Fruit fly (Drosophila melanogaster) whole organism, embryonic: ENCODE measurements around the gene hook.
A peak's percentile ranks its signal among the peaks of the same experiment; 100 is the strongest.

ENCODE experiments used
- Adf1 ChIP-seq: fragments of 200-800 bp; sonication (Bioruptor generic); IDR thresholded peaks from 2 replicates; pipeline ENCODE4 v1.3.6; 2022; ENCODE audit warnings: missing biosample characterization, missing genetic modification characterization
- BEAF-32 ChIP-seq: fragments of 200-800 bp; sonication (Bioruptor generic); optimal IDR thresholded peaks from 3 replicates; lab custom pipeline; 2017; ENCODE audit warnings: missing biosample characterization, missing genetic modification characterization, mild to moderate bottlenecking, moderate library complexity, missing genetic modification reagents
- CG10147 ChIP-seq: fragments of 200-800 bp; sonication (Bioruptor generic); optimal IDR thresholded peaks from 2 replicates; lab custom pipeline; 2019; ENCODE audit warnings: missing biosample characterization, mild to moderate bottlenecking, missing genetic modification characterization, moderate library complexity
- CG10543 ChIP-seq: fragments of 200-800 bp; sonication (Bioruptor generic); optimal IDR thresholded peaks from 3 replicates; lab custom pipeline; 2017; ENCODE audit warnings: missing biosample characterization, mild to moderate bottlenecking, missing genetic modification characterization, moderate library complexity
- CG11696 ChIP-seq: fragments of 200-800 bp; sonication (Bioruptor generic); IDR thresholded peaks from 2 replicates; pipeline ENCODE4 v1.3.6; 2022; ENCODE audit warnings: missing biosample characterization, missing genetic modification characterization
- CG13123 ChIP-seq: fragments of 200-800 bp; sonication (Bioruptor generic); optimal IDR thresholded peaks from 2 replicates; lab custom pipeline; 2016; ENCODE audit warnings: missing biosample characterization, missing genetic modification characterization
- CG15479 ChIP-seq: fragments of 200-800 bp; sonication (Bioruptor generic); optimal IDR thresholded peaks from 3 replicates; lab custom pipeline; 2019; ENCODE audit warnings: missing biosample characterization, mild to moderate bottlenecking, missing genetic modification characterization, moderate library complexity
- CG1603 ChIP-seq: fragments of 200-800 bp; sonication (Bioruptor generic); optimal IDR thresholded peaks from 2 replicates; lab custom pipeline; 2019; ENCODE audit warnings: missing biosample characterization, mild to moderate bottlenecking, missing genetic modification characterization, moderate library complexity
- CG16813 ChIP-seq: fragments of 200-800 bp; sonication (Bioruptor generic); IDR thresholded peaks from 3 replicates; pipeline ENCODE4 v1.3.6; 2022; ENCODE audit warnings: missing biosample characterization, missing genetic modification characterization; ENCODE audit not compliant: partially characterized antibody
- CG17912 ChIP-seq: fragments of 200-800 bp; sonication (Bioruptor generic); optimal IDR thresholded peaks from 2 replicates; lab custom pipeline; 2018; ENCODE audit warnings: missing biosample characterization, mild to moderate bottlenecking, missing genetic modification characterization
- CG2199 ChIP-seq: fragments of 200-800 bp; sonication (Bioruptor generic); IDR thresholded peaks from 3 replicates; pipeline ENCODE4 v1.3.6; 2022; ENCODE audit warnings: missing biosample characterization, missing genetic modification characterization
- CG2712 ChIP-seq: fragments of 200-800 bp; optimal IDR thresholded peaks from 3 replicates; lab custom pipeline; 2019; ENCODE audit warnings: missing biosample characterization, mild to moderate bottlenecking, missing genetic modification characterization, moderate library complexity
- CG43689 ChIP-seq: fragments of 200-800 bp; sonication (Bioruptor generic); IDR thresholded peaks from 2 replicates; pipeline ENCODE4 v1.3.6; 2022; ENCODE audit warnings: missing biosample characterization, missing genetic modification characterization
- CG4820 ChIP-seq: fragments of 200-800 bp; sonication (Bioruptor generic); optimal IDR thresholded peaks from 3 replicates; lab custom pipeline; 2016; ENCODE audit warnings: missing biosample characterization, missing genetic modification characterization
- CG6175 ChIP-seq: fragments of 200-800 bp; sonication (Bioruptor generic); IDR thresholded peaks from 3 replicates; pipeline ENCODE4 v1.3.6; 2022; ENCODE audit warnings: missing biosample characterization, missing genetic modification characterization
- CG6272 ChIP-seq: fragments of 200-800 bp; sonication (Bioruptor generic); IDR thresholded peaks from 2 replicates; pipeline ENCODE4 v1.3.6; 2022; ENCODE audit warnings: missing biosample characterization, missing genetic modification characterization
- CG6654 ChIP-seq: fragments of 200-800 bp; sonication (Bioruptor generic); optimal IDR thresholded peaks from 2 replicates; lab custom pipeline; 2017; ENCODE audit warnings: missing biosample characterization, mild to moderate bottlenecking, missing genetic modification characterization
- CG6813 ChIP-seq: fragments of 200-800 bp; sonication (Bioruptor generic); optimal IDR thresholded peaks from 2 replicates; lab custom pipeline; 2017; ENCODE audit warnings: missing biosample characterization, missing genetic modification characterization, mild to moderate bottlenecking, moderate library complexity, missing genetic modification reagents
- CG8478 ChIP-seq: fragments of >200 bp; optimal IDR thresholded peaks from 2 replicates; lab custom pipeline; 2018
- CrebB ChIP-seq: fragments of 200-800 bp; sonication (Bioruptor generic); optimal IDR thresholded peaks from 3 replicates; lab custom pipeline; 2018; ENCODE audit warnings: missing biosample characterization, mild to moderate bottlenecking, missing genetic modification characterization
- Deaf1 ChIP-seq: fragments of 200-800 bp; optimal IDR thresholded peaks from 3 replicates; lab custom pipeline; 2019; ENCODE audit warnings: missing biosample characterization, mild to moderate bottlenecking, missing genetic modification characterization, moderate library complexity
- Dll ChIP-seq: fragments of 200-800 bp; sonication (Bioruptor generic); IDR thresholded peaks from 4 replicates; pipeline ENCODE4 v1.3.6; 2022; ENCODE audit warnings: missing biosample characterization, missing genetic modification characterization; ENCODE audit not compliant: partially characterized antibody
- Drgx ChIP-seq: fragments of 200-800 bp; sonication (Bioruptor generic); IDR thresholded peaks from 2 replicates; pipeline ENCODE4 v1.3.6; 2022; ENCODE audit warnings: missing biosample characterization, missing genetic modification characterization
- HLH4C ChIP-seq: fragments of 200-800 bp; sonication (Bioruptor generic); IDR thresholded peaks from 3 replicates; pipeline ENCODE4 v1.3.6; 2022; ENCODE audit warnings: missing biosample characterization, missing genetic modification characterization; ENCODE audit not compliant: partially characterized antibody
- Hand ChIP-seq: fragments of 200-800 bp; sonication (Bioruptor generic); optimal IDR thresholded peaks from 2 replicates; lab custom pipeline; 2017; ENCODE audit warnings: mild to moderate bottlenecking, missing biosample characterization, missing genetic modification reagents, missing genetic modification characterization
- Lim3 ChIP-seq: fragments of 200-800 bp; sonication (Bioruptor generic); IDR thresholded peaks from 2 replicates; pipeline ENCODE4 v1.3.6; 2022; ENCODE audit warnings: missing biosample characterization, missing genetic modification characterization
- NK7.1 ChIP-seq: fragments of 200-800 bp; sonication (Bioruptor generic); optimal IDR thresholded peaks from 3 replicates; lab custom pipeline; 2016; ENCODE audit warnings: missing biosample characterization, missing genetic modification characterization
- Poxn ChIP-seq: fragments of 200-800 bp; sonication (Bioruptor generic); IDR thresholded peaks from 2 replicates; pipeline ENCODE4 v1.3.6; 2022; ENCODE audit warnings: missing biosample characterization, missing genetic modification characterization
- Ravus ChIP-seq: fragments of 200-800 bp; sonication (Bioruptor generic); IDR thresholded peaks from 2 replicates; pipeline ENCODE4 v1.3.6; 2022; ENCODE audit warnings: missing biosample characterization, missing genetic modification characterization
- Rx ChIP-seq: fragments of 200-800 bp; sonication (Bioruptor generic); IDR thresholded peaks from 2 replicates; pipeline ENCODE4 v1.3.6; 2022; ENCODE audit warnings: missing biosample characterization, missing genetic modification characterization
- Six4 ChIP-seq: fragments of 200-800 bp; sonication (Bioruptor generic); optimal IDR thresholded peaks from 2 replicates; lab custom pipeline; 2016; ENCODE audit warnings: missing biosample characterization, missing genetic modification characterization
- Xbp1 ChIP-seq: fragments of 200-800 bp; sonication (Bioruptor generic); optimal IDR thresholded peaks from 3 replicates; lab custom pipeline; 2016; ENCODE audit warnings: missing biosample characterization, mild to moderate bottlenecking, missing genetic modification characterization
- ase ChIP-seq: fragments of 200-800 bp; sonication (Bioruptor generic); IDR thresholded peaks from 3 replicates; pipeline ENCODE4 v1.3.6; 2022; ENCODE audit warnings: missing biosample characterization, missing genetic modification characterization
- br ChIP-seq: fragments of >200 bp; optimal IDR thresholded peaks from 2 replicates; lab custom pipeline; 2017
- cg ChIP-seq: fragments of 200-800 bp; sonication (Bioruptor generic); optimal IDR thresholded peaks from 3 replicates; lab custom pipeline; 2019; ENCODE audit warnings: missing biosample characterization, mild to moderate bottlenecking, missing genetic modification characterization, moderate library complexity
- dati ChIP-seq: fragments of 200-800 bp; sonication (Bioruptor generic); IDR thresholded peaks from 2 replicates; pipeline ENCODE4 v1.3.6; 2022; ENCODE audit warnings: missing biosample characterization, missing genetic modification characterization
- emc ChIP-seq: fragments of 200-800 bp; sonication (Bioruptor generic); optimal IDR thresholded peaks from 2 replicates; lab custom pipeline; 2016; ENCODE audit warnings: missing biosample characterization, missing genetic modification characterization
- gcm ChIP-seq: fragments of 200-800 bp; sonication (Bioruptor generic); optimal IDR thresholded peaks from 2 replicates; lab custom pipeline; 2019; ENCODE audit warnings: missing biosample characterization, mild to moderate bottlenecking, missing genetic modification characterization, moderate library complexity
- jing ChIP-seq: fragments of 200-800 bp; sonication (Bioruptor generic); optimal IDR thresholded peaks from 2 replicates; lab custom pipeline; 2018; ENCODE audit warnings: missing biosample characterization, mild to moderate bottlenecking, missing genetic modification characterization
- jumu ChIP-seq: fragments of 200-800 bp; sonication (Bioruptor generic); optimal IDR thresholded peaks from 3 replicates; lab custom pipeline; 2016; ENCODE audit warnings: missing biosample characterization, missing genetic modification characterization
- kah ChIP-seq: fragments of 200-800 bp; sonication (Bioruptor generic); optimal IDR thresholded peaks from 2 replicates; lab custom pipeline; 2018; ENCODE audit warnings: missing biosample characterization, mild to moderate bottlenecking, missing genetic modification characterization
- pzg ChIP-seq: fragments of 200-800 bp; sonication (Bioruptor generic); optimal IDR thresholded peaks from 3 replicates; lab custom pipeline; 2018; ENCODE audit warnings: missing biosample characterization, mild to moderate bottlenecking, missing genetic modification characterization, moderate library complexity
- schlank ChIP-seq: fragments of 200-800 bp; sonication (Bioruptor generic); optimal IDR thresholded peaks from 2 replicates; lab custom pipeline; 2018; ENCODE audit warnings: missing biosample characterization, mild to moderate bottlenecking, missing genetic modification characterization
- stwl ChIP-seq: fragments of 200-800 bp; sonication (Bioruptor generic); optimal IDR thresholded peaks from 3 replicates; lab custom pipeline; 2018; ENCODE audit warnings: missing biosample characterization, mild to moderate bottlenecking, missing genetic modification characterization, moderate library complexity
- sug ChIP-seq: fragments of 200-800 bp; optimal IDR thresholded peaks from 2 replicates; lab custom pipeline; 2019; ENCODE audit warnings: missing biosample characterization, mild to moderate bottlenecking, missing genetic modification characterization, moderate library complexity
- toy ChIP-seq: fragments of 200-800 bp; sonication (Bioruptor generic); IDR thresholded peaks from 2 replicates; pipeline ENCODE4 v1.3.6; 2022; ENCODE audit warnings: missing biosample characterization, missing genetic modification characterization
- tup ChIP-seq: fragments of 200-800 bp; sonication (Bioruptor generic); optimal IDR thresholded peaks from 2 replicates; lab custom pipeline; 2016; ENCODE audit warnings: missing biosample characterization, mild to moderate bottlenecking, missing genetic modification characterization, moderate library complexity
- vfl ChIP-seq: fragments of 200-800 bp; sonication (Bioruptor generic); optimal IDR thresholded peaks from 2 replicates; lab custom pipeline; 2016; ENCODE audit warnings: missing biosample characterization, missing genetic modification characterization
- vnd ChIP-seq: fragments of 200-800 bp; sonication (Bioruptor generic); IDR thresholded peaks from 3 replicates; pipeline ENCODE4 v1.3.6; 2022; ENCODE audit warnings: missing biosample characterization, missing genetic modification characterization; ENCODE audit not compliant: partially characterized antibody
- yki ChIP-seq: fragments of >200 bp; optimal IDR thresholded peaks from 3 replicates; lab custom pipeline; 2018

Gene hook

dm6 chr2L:19036105-19036714 is 2.9 kb upstream of the hook start (continued):
- TF ChIP-seq CG6813 (GFP tag; lab: Kevin White, UChicago) = no peak
- TF ChIP-seq Rx (GFP tag; lab: Robert Waterston, UW) = no peak
- no peak for TF ChIP-seq stwl (tag; lab: Kevin White, UChicago)
- no peak for TF ChIP-seq vfl (GFP tag; lab: Kevin White, UChicago)
- TF ChIP-seq pzg (GFP tag; lab: Kevin White, UChicago) = no peak
- no peak for TF ChIP-seq Dll (GFP tag; lab: Robert Waterston, UW)
- TF ChIP-seq CG10147 (GFP tag; lab: Kevin White, UChicago) = no peak
- TF ChIP-seq tup (GFP tag; lab: Kevin White, UChicago) = no peak
- TF ChIP-seq CG10543 (GFP tag; lab: Kevin White, UChicago) = peak; percentile 79
- TF ChIP-seq CG6654 (GFP tag; lab: Kevin White, UChicago) = no peak
- TF ChIP-seq vnd (GFP tag; lab: Robert Waterston, UW) = no peak
- TF ChIP-seq toy = no peak
- no peak for TF ChIP-seq HLH4C (GFP tag; lab: Robert Waterston, UW)
- TF ChIP-seq jing (GFP tag; lab: Kevin White, UChicago) = no peak
- 0 out of 3 replicates have a peak, but pooled peaks have one; percentile 21 for TF ChIP-seq CG6175
- TF ChIP-seq CG2712 (tag; lab: Kevin White, UChicago) = peak; percentile 14
- no peak for TF ChIP-seq Lim3 (GFP tag; lab: Robert Waterston, UW)
- no peak for TF ChIP-seq CG13123 (GFP tag; lab: Kevin White, UChicago)

DNA sequence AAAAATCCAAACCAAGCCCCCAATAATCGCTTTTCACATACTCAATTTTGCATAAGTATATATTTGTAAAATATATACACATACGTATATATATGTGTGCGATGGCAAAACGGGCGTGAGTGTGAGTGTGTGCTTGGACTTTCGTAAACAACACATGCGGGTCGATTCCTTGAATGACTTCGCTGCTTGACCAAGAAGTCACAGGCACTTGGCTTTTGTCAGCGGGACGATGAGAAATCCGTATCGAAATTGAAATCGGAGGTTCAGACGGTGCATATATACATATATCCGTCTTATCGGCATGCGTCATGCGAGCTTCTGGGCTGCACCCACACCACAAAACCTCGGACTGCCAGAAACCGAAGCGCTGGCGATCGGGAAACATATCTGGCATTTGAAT is 1.7 kb upstream of the hook start:
- no peak for TF ChIP-seq schlank (tag; lab: Kevin White, UChicago)
- TF ChIP-seq Deaf1 (tag; lab: Kevin White, UChicago) = peak; percentile 42
- no peak for TF ChIP-seq Hand
- TF ChIP-seq Adf1 = no peak
- no peak for TF ChIP-seq emc
- TF ChIP-seq ase (GFP tag; lab: Robert Waterston, UW) = no peak
- no peak for TF ChIP-seq Ravus
- no peak for TF ChIP-seq kah (GFP tag; lab: Kevin White, UChicago)
- TF ChIP-seq gcm (GFP tag; lab: Kevin White, UChicago) = peak; percentile 66
- TF ChIP-seq CG6272 (GFP tag; lab: Robert Waterston, UW) = no peak
- TF ChIP-seq CG4820 (GFP tag; lab: Kevin White, UChicago) = no peak
- no peak for TF ChIP-seq CG11696
- no peak for TF ChIP-seq Six4 (GFP tag; lab: Kevin White, UChicago)
- no peak for TF ChIP-seq CG15479 (GFP tag; lab: Kevin White, UChicago)
- peak; percentile 72 for TF ChIP-seq cg (GFP tag; lab: Kevin White, UChicago)
- TF ChIP-seq sug = no peak
- TF ChIP-seq CG43689 (GFP tag; lab: Robert Waterston, UW) = no peak
- TF ChIP-seq br (lab: Kevin White, UChicago) = no peak
- TF ChIP-seq jumu (GFP tag; lab: Kevin White, UChicago) = no peak

DNA sequence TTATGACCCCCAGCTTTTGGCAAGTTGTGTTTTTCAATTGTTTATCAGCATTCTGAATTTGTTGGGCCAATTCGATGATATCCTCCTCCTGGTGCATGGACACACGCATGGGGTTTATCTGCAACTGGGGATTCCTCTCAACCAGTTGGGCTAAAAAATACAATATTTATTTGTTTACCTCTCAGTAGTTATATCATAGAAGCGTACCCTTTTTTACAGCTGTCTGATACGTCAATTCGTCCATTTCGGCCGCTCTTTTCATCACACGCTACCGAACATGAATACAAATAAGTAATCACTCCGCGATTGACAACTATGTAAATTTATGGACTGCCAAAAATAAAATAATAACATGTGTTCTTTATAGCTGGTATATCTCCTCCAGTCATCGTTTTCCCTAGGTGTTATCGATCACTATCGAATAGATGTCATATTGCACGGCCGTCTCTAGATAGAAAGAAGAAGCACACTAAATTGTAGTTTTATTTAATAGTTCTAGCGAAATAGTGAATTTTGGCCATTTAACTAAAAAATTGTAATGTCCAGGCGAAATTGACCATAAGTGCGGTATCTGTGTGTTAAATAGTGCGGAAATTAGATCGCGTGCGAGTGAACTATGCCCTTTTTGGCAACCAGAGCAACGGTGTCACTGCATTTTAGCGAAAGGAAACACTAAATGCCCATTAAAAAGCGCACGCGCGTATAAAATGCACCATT is 1.1 kb upstream of the hook start, which contains the start of the genes mib2 and CG31800:
TSS of gene mib2 (plus strand) at position 232 of the 717 bp plus-strand sequence.
TSS of gene CG31800 (minus strand) at position 364 of the 717 bp plus-strand sequence.
- TF ChIP-seq BEAF-32 (GFP tag; lab: Kevin White, UChicago) = peak; percentile 84
- TF ChIP-seq CrebB (tag; lab: Kevin White, UChicago) = no peak
- TF ChIP-seq CG2199 = 0 out of 3 replicates have a peak, but pooled peaks have one; percentile 53
- TF ChIP-seq CG17912 (GFP tag; lab: Kevin White, UChicago) = no peak
- TF ChIP-seq NK7.1 (GFP tag; lab: Kevin White, UChicago) = no peak
- TF ChIP-seq dati = no peak
- peak; percentile 76 for TF ChIP-seq CG16813 (GFP tag; lab: Robert Waterston, UW)
- TF ChIP-seq Xbp1 (GFP tag; lab: Kevin White, UChicago) = peak; percentile 26
- TF ChIP-seq CG8478 (lab: Kevin White, UChicago) = no peak
- TF ChIP-seq Drgx (GFP tag; lab: Robert Waterston, UW) = no peak
- TF ChIP-seq Poxn (GFP tag; lab: Robert Waterston, UW) = no peak
- no peak for TF ChIP-seq yki
- peak; percentile 50 for TF ChIP-seq CG1603 (tag; lab: Kevin White, UChicago)
